Fruit fly (Drosophila melanogaster): Measurements from ENCODE around the gene TwdlD.

TwdlD gene

dm6 chr3R:26654594-26654993 lies 14.8 kb downstream of the TwdlD start (continued):
- no peak for TF ChIP-seq sna (GFP tag; IDR thresholded peaks at IDR 0.05; ENCODE audit: partially characterized antibody)
- TF ChIP-seq sens (GFP tag): peak; percentile 88
- peak; percentile 34 for TF ChIP-seq CG12769 (tag; optimal IDR thresholded peaks at IDR 0.05)
- TF ChIP-seq Asciz (GFP tag; optimal IDR thresholded peaks at IDR 0.05): peak; percentile 42
- peak; percentile 41 for TF ChIP-seq E2f2 (GFP tag; IDR thresholded peaks at IDR 0.05)
- TF ChIP-seq CG17328 (GFP tag; IDR thresholded peaks at IDR 0.05): peak; percentile 54; the same call in 1 of the 2 replicates
- TF ChIP-seq al (GFP tag; IDR thresholded peaks at IDR 0.05): 0 out of 2 replicates have a peak, but pooled peaks have one; percentile 21
- no peak for TF ChIP-seq HLHmδ (GFP tag; optimal IDR thresholded peaks at IDR 0.05)
- TF ChIP-seq Pdp1 (GFP tag; optimal IDR thresholded peaks at IDR 0.05): peak in 1 of 2 experiments; percentile 39
- peak; percentile 50; the same call in 1 of the 3 replicates for TF ChIP-seq Optix (GFP tag; IDR thresholded peaks at IDR 0.05)
- TF ChIP-seq CG18619 (GFP tag; optimal IDR thresholded peaks at IDR 0.05): peak; percentile 29
- TF ChIP-seq CG7357 (GFP tag; IDR thresholded peaks at IDR 0.05): 0 out of 3 replicates have a peak, but pooled peaks have one; percentile 31
- peak; percentile 7 for TF ChIP-seq CG8944 (GFP tag; optimal IDR thresholded peaks at IDR 0.05)
- TF ChIP-seq phol (tag; optimal IDR thresholded peaks at IDR 0.05): no peak
- peak in 1 of 2 experiments; percentile 52 for TF ChIP-seq eve (GFP tag; optimal IDR thresholded peaks at IDR 0.05)
- 0 out of 3 replicates have a peak, but pooled peaks have one; percentile 24 for TF ChIP-seq CG11093 (GFP tag; IDR thresholded peaks at IDR 0.05)
- TF ChIP-seq gsb (GFP tag; IDR thresholded peaks at IDR 0.05): 0 out of 2 replicates have a peak, but pooled peaks have one; percentile 17
- TF ChIP-seq CG12744 (GFP tag; optimal IDR thresholded peaks at IDR 0.05): peak; percentile 23
- TF ChIP-seq CG10366 (GFP tag; IDR thresholded peaks at IDR 0.05): peak; percentile 56
- peak; percentile 31 for TF ChIP-seq CG5180 (GFP tag; optimal IDR thresholded peaks at IDR 0.05)
- peak; percentile 61 for TF ChIP-seq slbo (GFP tag; IDR thresholded peaks at IDR 0.05)
- peak; percentile 35 for TF ChIP-seq jumu (GFP tag; optimal IDR thresholded peaks at IDR 0.05)
- TF ChIP-seq Elba2 (GFP tag; optimal IDR thresholded peaks at IDR 0.05): no peak
- peak; percentile 18; the same call in 1 of the 2 replicates for TF ChIP-seq chm (GFP tag; IDR thresholded peaks at IDR 0.05)
- 0 out of 2 replicates have a peak, but pooled peaks have one; percentile 39 for TF ChIP-seq klu (GFP tag; IDR thresholded peaks at IDR 0.05)
- TF ChIP-seq CG9932 (GFP tag; IDR thresholded peaks at IDR 0.05): peak; percentile 52
- TF ChIP-seq CG11504 (tag; optimal IDR thresholded peaks at IDR 0.05): peak; percentile 78
- no peak for TF ChIP-seq CG13775 (GFP tag; optimal IDR thresholded peaks at IDR 0.05)
- peak; percentile 31 for TF ChIP-seq Abd-B (GFP tag; optimal IDR thresholded peaks at IDR 0.05)
- peak; percentile 17 for TF ChIP-seq CG17385 (GFP tag; optimal IDR thresholded peaks at IDR 0.05)
- no peak for TF ChIP-seq ERR (GFP tag; optimal IDR thresholded peaks at IDR 0.05)
- TF ChIP-seq CG31441 (GFP tag; IDR thresholded peaks at IDR 0.05): peak; percentile 40; the same call in 1 of the 2 replicates
- TF ChIP-seq Rfx (GFP tag; IDR thresholded peaks at IDR 0.05): peak; percentile 70
- peak; percentile 52; the same call in 1 of the 3 replicates for TF ChIP-seq Aef1 (GFP tag; IDR thresholded peaks at IDR 0.05)
- TF ChIP-seq CG10565 (GFP tag; optimal IDR thresholded peaks at IDR 0.05): no peak
- TF ChIP-seq caup (GFP tag; optimal IDR thresholded peaks at IDR 0.05; ENCODE audit: severe bottlenecking): peak; percentile 55
- no peak for TF ChIP-seq CG2202 (tag; optimal IDR thresholded peaks at IDR 0.05)
- no peak for TF ChIP-seq hkb (optimal IDR thresholded peaks at IDR 0.05)
- peak; percentile 69 for TF ChIP-seq hkb (GFP tag; IDR thresholded peaks at IDR 0.05)
- TF ChIP-seq CG9215 (GFP tag; IDR thresholded peaks at IDR 0.05): peak; percentile 12; the same call in 1 of the 2 replicates
- no peak for TF ChIP-seq Nf-YC (tag; optimal IDR thresholded peaks at IDR 0.05)
- no peak for TF ChIP-seq CG31388 (GFP tag; optimal IDR thresholded peaks at IDR 0.05)
- TF ChIP-seq Ada2b (GFP tag; IDR thresholded peaks at IDR 0.05): peak; percentile 72
- no peak for TF ChIP-seq CG1647 (GFP tag; optimal IDR thresholded peaks at IDR 0.05)
- peak; percentile 65 for TF ChIP-seq Rx (GFP tag; IDR thresholded peaks at IDR 0.05)
- peak; percentile 77 for TF ChIP-seq dysf (GFP tag; IDR thresholded peaks at IDR 0.05)
- peak; percentile 11 for TF ChIP-seq CG12942 (GFP tag; optimal IDR thresholded peaks at IDR 0.05)
- TF ChIP-seq CG12219 (GFP tag; optimal IDR thresholded peaks at IDR 0.05): peak; percentile 3
- peak; percentile 55 for TF ChIP-seq CG7839 (tag; optimal IDR thresholded peaks at IDR 0.05)
- TF ChIP-seq wor (GFP tag; IDR thresholded peaks at IDR 0.05): peak; percentile 21; the same call in 1 of the 2 replicates
- peak; percentile 49 for TF ChIP-seq tin (GFP tag; optimal IDR thresholded peaks at IDR 0.05)
- no peak for TF ChIP-seq Hr39 (optimal IDR thresholded peaks at IDR 0.05)

Measured in whole organism, embryonic.